Worm (Caenorhabditis elegans): ENCODE data around the gene irg-3.

irg-3 gene

DNA sequence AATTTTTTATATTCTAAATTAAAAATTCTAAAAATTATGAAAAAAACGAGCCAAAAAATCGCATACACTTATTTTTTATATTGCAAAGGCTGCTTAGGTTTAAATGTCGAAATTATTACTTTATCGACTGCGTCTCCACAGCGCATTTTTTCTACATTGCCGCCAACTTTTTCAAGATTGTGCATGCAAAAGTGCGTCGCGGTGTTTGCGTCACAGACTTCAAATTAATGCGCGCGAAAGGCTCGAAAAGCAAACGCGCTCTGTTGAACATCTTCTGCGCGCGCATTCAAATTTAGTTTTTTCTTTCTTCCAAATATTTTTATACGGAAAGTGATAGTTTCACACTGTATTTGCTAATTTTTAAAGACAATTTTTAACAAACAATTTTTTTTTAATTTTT is 8.2 kb downstream of the irg-3 start (continued):
- TF ChIP-seq hif-1 (tag; optimal IDR thresholded peaks at IDR 0.05) (peak in 1 of 2 experiments; percentile 72), nhr-6 (tag; optimal IDR thresholded peaks at IDR 0.05) (peak; percentile 27), lin-13 (GFP tag; optimal IDR thresholded peaks at IDR 0.05) (peak; percentile 76), ceh-44 (GFP tag; IDR thresholded peaks at IDR 0.05) (no peak), ztf-7 (tag; optimal IDR thresholded peaks at IDR 0.05) (no peak), duxl-1 (tag; optimal IDR thresholded peaks at IDR 0.05; ENCODE audit: poor library complexity) (peak; percentile 44), zfp-2 (tag; optimal IDR thresholded peaks at IDR 0.05) (peak; percentile 62), fkh-10 (GFP tag; optimal IDR thresholded peaks at IDR 0.05) (peak; percentile 39), nhr-28 (tag; optimal IDR thresholded peaks at IDR 0.05) (peak; percentile 56), daf-16 (GFP tag; optimal IDR thresholded peaks at IDR 0.05) (no peak), daf-16 (tag; optimal IDR thresholded peaks at IDR 0.05) (peak; percentile 42), F44E2.7 (GFP tag; IDR thresholded peaks at IDR 0.05) (no peak), ceh-20 (GFP tag; IDR thresholded peaks at IDR 0.05) (peak; percentile 94), arid-1 (GFP tag; conservative IDR thresholded peaks at IDR 0.05) (peak; percentile 72), tra-1 (GFP tag; IDR thresholded peaks at IDR 0.05) (peak; percentile 85), lir-3 (tag; optimal IDR thresholded peaks at IDR 0.05) (no peak), egl-43 (GFP tag; IDR thresholded peaks at IDR 0.05) (peak; percentile 86), dve-1 (tag; optimal IDR thresholded peaks at IDR 0.05; ENCODE audit: insufficient read depth) (peak; percentile 81), attf-4 (tag; optimal IDR thresholded peaks at IDR 0.05) (no peak), daf-19 (GFP tag; conservative IDR thresholded peaks at IDR 0.05) (no peak), hmg-1.1 (GFP tag; IDR thresholded peaks at IDR 0.05) (peak; percentile 96), ztf-11 (tag; optimal IDR thresholded peaks at IDR 0.05) (no peak), skn-1 (tag; optimal IDR thresholded peaks at IDR 0.05) (no peak), nhr-11 (tag; optimal IDR thresholded peaks at IDR 0.05) (peak; percentile 56), dmd-8 (GFP tag; IDR thresholded peaks at IDR 0.05) (0 out of 2 replicates have a peak, but pooled peaks have one; percentile 33), nhr-48 (tag; optimal IDR thresholded peaks at IDR 0.05) (peak; percentile 40), lsy-2 (tag; optimal IDR thresholded peaks at IDR 0.05) (peak in 1 of 2 experiments; percentile 82), vab-7 (GFP tag; IDR thresholded peaks at IDR 0.05) (peak; percentile 83), F49E8.2 (tag; optimal IDR thresholded peaks at IDR 0.05; ENCODE audit: borderline replicate concordance) (no peak), nhr-10 (tag; optimal IDR thresholded peaks at IDR 0.05) (no peak), T20F7.1 (GFP tag; optimal IDR thresholded peaks at IDR 0.05) (no peak), zag-1 (tag; optimal IDR thresholded peaks at IDR 0.05) (no peak), unc-130 (GFP tag; optimal IDR thresholded peaks at IDR 0.05) (peak; percentile 50), mes-2 (tag; optimal IDR thresholded peaks at IDR 0.05; ENCODE audit: poor library complexity, severe bottlenecking) (peak; percentile 91), F10B5.3 (tag; optimal IDR thresholded peaks at IDR 0.05) (peak; percentile 36), zfp-3 (GFP tag; conservative IDR thresholded peaks at IDR 0.05) (peak; percentile 89), mxl-3 (GFP tag; optimal IDR thresholded peaks at IDR 0.05) (peak; percentile 8), mep-1 (tag; optimal IDR thresholded peaks at IDR 0.05) (peak; percentile 73), ama-1 (optimal IDR thresholded peaks at IDR 0.05) (no peak), F37D6.2 (tag; optimal IDR thresholded peaks at IDR 0.05) (peak; percentile 82), daf-12 (tag; optimal IDR thresholded peaks at IDR 0.05) (no peak), mdl-1 (tag; optimal IDR thresholded peaks at IDR 0.05) (no peak), lin-29 (GFP tag; IDR thresholded peaks at IDR 0.05) (peak; percentile 74), lin-38 (GFP tag; IDR thresholded peaks at IDR 0.05) (peak; percentile 99), lin-1 (GFP tag; IDR thresholded peaks at IDR 0.05) (no peak), nhr-42 (GFP tag; IDR thresholded peaks at IDR 0.05) (peak; percentile 92), nhr-102 (tag; optimal IDR thresholded peaks at IDR 0.05) (peak; percentile 77)
